Worm (Caenorhabditis elegans): ENCODE results near the gene slc-17.7.

- TF ChIP-seq pax-1 (tag; optimal IDR thresholded peaks at IDR 0.05) (no peak), pha-4 (tag; optimal IDR thresholded peaks at IDR 0.05) (no peak), pqm-1 (tag; optimal IDR thresholded peaks at IDR 0.05) (no peak), tbx-7 (tag; optimal IDR thresholded peaks at IDR 0.05) (no peak), hlh-8 (tag; optimal IDR thresholded peaks at IDR 0.05) (no peak), ceh-6 (GFP tag; optimal IDR thresholded peaks at IDR 0.05) (no peak), ceh-48 (tag; optimal IDR thresholded peaks at IDR 0.05) (no peak), fkh-10 (GFP tag; optimal IDR thresholded peaks at IDR 0.05) (no peak), C38D4.7 (GFP tag; optimal IDR thresholded peaks at IDR 0.05) (no peak), ceh-14 (tag; optimal IDR thresholded peaks at IDR 0.05) (no peak), ttx-3 (tag; optimal IDR thresholded peaks at IDR 0.05) (no peak), hlh-15 (tag; optimal IDR thresholded peaks at IDR 0.05) (no peak), ama-1 (optimal IDR thresholded peaks at IDR 0.05) (no peak), unc-86 (tag; optimal IDR thresholded peaks at IDR 0.05) (no peak)
Observed at ce11 chrV:9260411-9260810, 5.9 kb downstream of the slc-17.7 start.

All from whole organism, late embryonic.